Worm (Caenorhabditis elegans) whole organism, L4 larva: ENCODE data around the gene C27A7.6.
"Not testable (repeated sequence)": the region's sequence is repeated elsewhere in the genome, so short reads cannot be mapped to it uniquely, and the experiment has no call there.

Source experiments
- D1046.2 ChIP-seq: fragments of 200-800 bp; sonication (Bioruptor generic); IDR thresholded peaks from 2 replicates; pipeline ENCODE4 v1.3.6; 2022; ENCODE audit warnings: missing genetic modification characterization, missing compliant biosample characterization
- F26F4.8 ChIP-seq: fragments of 200-800 bp; sonication (Bioruptor generic); conservative IDR thresholded peaks from 2 replicates; pipeline ENCODE4 v1.3.6; 2022; ENCODE audit warnings: missing genetic modification characterization, missing compliant biosample characterization
- R02D3.7 ChIP-seq: fragments of 150-350 bp; sonication (generic microtip); optimal IDR thresholded peaks from 3 replicates; lab custom pipeline; 2014; ENCODE audit warnings: missing biosample characterization, missing genetic modification characterization
- Y75B8A.6 ChIP-seq: fragments of 200-800 bp; sonication (Bioruptor generic); IDR thresholded peaks from 2 replicates; pipeline ENCODE4 v1.3.6; 2022; ENCODE audit warnings: missing genetic modification reagents, missing genetic modification characterization, missing compliant biosample characterization
- ama-1 ChIP-seq: fragments of 150-350 bp; optimal IDR thresholded peaks from 2 replicates; lab custom pipeline; 2014; ENCODE audit warnings: inconsistent platforms, mixed read lengths
- ceh-20 ChIP-seq: fragments of 200-800 bp; sonication (Bioruptor generic); IDR thresholded peaks from 2 replicates; pipeline ENCODE4 v1.3.6; 2022; ENCODE audit warnings: missing genetic modification reagents, missing genetic modification characterization, missing compliant biosample characterization
- ceh-44 ChIP-seq: fragments of 200-800 bp; sonication (Bioruptor generic); IDR thresholded peaks from 2 replicates; pipeline ENCODE4 v1.3.6; 2022; ENCODE audit warnings: missing genetic modification reagents, missing genetic modification characterization, missing compliant biosample characterization
- ceh-62 ChIP-seq: sonication (generic microtip); optimal IDR thresholded peaks from 2 replicates; lab custom pipeline; 2017; ENCODE audit warnings: missing biosample characterization, missing genetic modification characterization
- daf-12 ChIP-seq: fragments of 150-350 bp; optimal IDR thresholded peaks from 2 replicates; lab custom pipeline; 2014; ENCODE audit warnings: missing biosample characterization, missing genetic modification reagents, missing genetic modification characterization
- daf-8 ChIP-seq: fragments of 200-800 bp; sonication (Bioruptor generic); IDR thresholded peaks from 2 replicates; pipeline ENCODE4 v1.3.6; 2022; ENCODE audit warnings: missing genetic modification characterization, missing compliant biosample characterization
- dpl-1 ChIP-seq: fragments of 150-350 bp; optimal IDR thresholded peaks from 2 replicates; lab custom pipeline; 2014; ENCODE audit warnings: missing biosample characterization, missing genetic modification reagents, missing genetic modification characterization
- dve-1 ChIP-seq: sonication (generic microtip); optimal IDR thresholded peaks from 2 replicates; lab custom pipeline; 2017; ENCODE audit warnings: antibody characterized with exemption, mild to moderate bottlenecking, missing genetic modification characterization, missing compliant biosample characterization; ENCODE audit not compliant: insufficient read depth
- egl-27 ChIP-seq: sonication (generic microtip); optimal IDR thresholded peaks from 3 replicates; lab custom pipeline; 2017; ENCODE audit warnings: missing biosample characterization, missing genetic modification reagents, missing genetic modification characterization
- fkh-10 ChIP-seq: fragments of 150-350 bp; optimal IDR thresholded peaks from 2 replicates; lab custom pipeline; 2014; ENCODE audit warnings: missing biosample characterization, missing genetic modification reagents, missing genetic modification characterization
- gei-8 ChIP-seq: fragments of 200-800 bp; sonication (Bioruptor generic); optimal IDR thresholded peaks from 2 replicates; lab custom pipeline; 2018; ENCODE audit warnings: mild to moderate bottlenecking, missing genetic modification characterization, missing compliant biosample characterization
- hif-1 ChIP-seq, 2 experiments: sonication (generic microtip); optimal IDR thresholded peaks; 2 replicates each; lab custom pipeline; 2016 to 2017; ENCODE audit warnings: missing compliant biosample characterization in 2 of 2, missing genetic modification characterization in 2 of 2, missing genetic modification reagents in 2 of 2, missing genotype in 2 of 2, mild to moderate bottlenecking in 1 of 2
- lim-7 ChIP-seq: fragments of 200-800 bp; sonication (Bioruptor generic); IDR thresholded peaks from 2 replicates; pipeline ENCODE4 v1.3.6; 2022; ENCODE audit warnings: missing genetic modification characterization, missing compliant biosample characterization
- lin-1 ChIP-seq: fragments of 200-800 bp; sonication (Bioruptor generic); IDR thresholded peaks from 2 replicates; pipeline ENCODE4 v1.3.6; 2022; ENCODE audit warnings: missing genetic modification reagents, missing genetic modification characterization, missing compliant biosample characterization
- lin-13 ChIP-seq: fragments of 150-350 bp; optimal IDR thresholded peaks from 2 replicates; lab custom pipeline; 2014; ENCODE audit warnings: missing biosample characterization, missing genetic modification reagents, missing genetic modification characterization
- lir-3 ChIP-seq: sonication (generic microtip); optimal IDR thresholded peaks from 2 replicates; lab custom pipeline; 2016; ENCODE audit warnings: mild to moderate bottlenecking, missing genetic modification characterization, missing compliant biosample characterization
- mdl-1 ChIP-seq, 2 experiments: fragments of 150-350 bp in 1 of 2; sonication (generic microtip) in 1 of 2; optimal IDR thresholded peaks; 2 replicates each; lab custom pipeline; 2014 to 2017; ENCODE audit warnings: missing biosample characterization in 2 of 2, missing genetic modification characterization in 2 of 2
- nhr-10 ChIP-seq: fragments of 150-350 bp; optimal IDR thresholded peaks from 2 replicates; lab custom pipeline; 2014; ENCODE audit warnings: missing biosample characterization, missing genetic modification characterization
- nhr-11 ChIP-seq: fragments of 150-350 bp; optimal IDR thresholded peaks from 2 replicates; lab custom pipeline; 2014; ENCODE audit warnings: missing biosample characterization, missing genetic modification characterization
- nhr-25 ChIP-seq: sonication (generic microtip); optimal IDR thresholded peaks from 2 replicates; lab custom pipeline; 2017; ENCODE audit warnings: missing genetic modification characterization, mild to moderate bottlenecking, missing compliant biosample characterization, antibody characterized with exemption, moderate library complexity, borderline replicate concordance; ENCODE audit not compliant: insufficient read depth
- nhr-28 ChIP-seq: fragments of 150-350 bp; optimal IDR thresholded peaks from 2 replicates; lab custom pipeline; 2014; ENCODE audit warnings: missing biosample characterization, missing genetic modification characterization
- nhr-42 ChIP-seq: fragments of 200-800 bp; sonication (Bioruptor generic); IDR thresholded peaks from 2 replicates; pipeline ENCODE4 v1.3.6; 2022; ENCODE audit warnings: missing genetic modification characterization, missing compliant biosample characterization
- nhr-76 ChIP-seq: fragments of 150-350 bp; optimal IDR thresholded peaks from 2 replicates; lab custom pipeline; 2014; ENCODE audit warnings: missing biosample characterization, missing genetic modification characterization
- saeg-2 ChIP-seq: fragments of 200-800 bp; sonication (Bioruptor generic); IDR thresholded peaks from 2 replicates; pipeline ENCODE4 v1.3.6; 2022; ENCODE audit warnings: missing genetic modification reagents, missing genetic modification characterization, missing compliant biosample characterization
- set-16 ChIP-seq: fragments of 200-800 bp; sonication (Bioruptor generic); IDR thresholded peaks from 2 replicates; pipeline ENCODE4 v1.3.6; 2022; ENCODE audit warnings: missing genetic modification reagents, missing genetic modification characterization, missing compliant biosample characterization
- skn-1 ChIP-seq: fragments of 150-350 bp; optimal IDR thresholded peaks from 2 replicates; lab custom pipeline; 2014; ENCODE audit warnings: missing biosample characterization, missing genetic modification characterization
- spr-1 ChIP-seq: sonication (generic microtip); optimal IDR thresholded peaks from 2 replicates; lab custom pipeline; 2016; ENCODE audit warnings: mild to moderate bottlenecking, missing genetic modification characterization, missing compliant biosample characterization
- unc-62 ChIP-seq, 3 experiments: fragments of 150-350 bp in 1 of 3; sonication (generic microtip); optimal IDR thresholded peaks in 2 of 3; peaks in 1 of 3; 1 replicate in 1 of 3; 2 replicates in 2 of 3; lab custom pipeline; 2014 to 2017; ENCODE audit warnings: missing biosample characterization in 3 of 3, missing genetic modification characterization in 3 of 3, missing genetic modification reagents in 3 of 3, missing genotype in 1 of 3
- ztf-7 ChIP-seq: fragments of 150-350 bp; optimal IDR thresholded peaks from 2 replicates; lab custom pipeline; 2014; ENCODE audit warnings: missing biosample characterization, missing genetic modification characterization

C27A7.6 gene

ce11 chrV:12130688-12131087 is at the start of gene C27A7.6:
TSS of gene C27A7.6 (minus strand) at chrV:12130788.
- not testable (repeated sequence) for TF ChIP-seq saeg-2 (GFP tag; lab: Robert Waterston, UW); F26F4.8 (GFP tag; lab: Robert Waterston, UW); ceh-62 (tag; lab: Kevin White, UChicago)

ce11 chrV:12179338-12179737 is 48.8 kb upstream of the C27A7.6 start, which contains the start of gene clec-224:
TSS of gene clec-224 (minus strand) at chrV:12179438.
- no peak for TF ChIP-seq ceh-62 (tag; lab: Kevin White, UChicago)
- no peak for TF ChIP-seq skn-1 (tag; lab: Kevin White, UChicago)
- peak in 1 of 2 experiments; percentile 47 for TF ChIP-seq unc-62 (GFP tag; optimal IDR thresholded peaks at IDR 0.05 in 1 of 2; lab: Kevin White, UChicago)
- TF ChIP-seq unc-62 (tag; optimal IDR thresholded peaks at IDR 0.05; lab: Kevin White, UChicago): no peak
- TF ChIP-seq R02D3.7 (tag; lab: Kevin White, UChicago): no peak
- TF ChIP-seq daf-8 (GFP tag; lab: Robert Waterston, UW): no peak
- TF ChIP-seq nhr-76 (tag; lab: Kevin White, UChicago): no peak
- TF ChIP-seq ceh-20: no peak

ce11 chrV:12170114-12170513 is 39.5 kb upstream of the C27A7.6 start, which contains the start of gene ZK863.1:
TSS of gene ZK863.1 (minus strand) at chrV:12170214.
- TF ChIP-seq lir-3 (tag; lab: Kevin White, UChicago) (no peak), hif-1 (tag; optimal IDR thresholded peaks at IDR 0.05; lab: Kevin White, UChicago) (no peak), gei-8 (GFP tag; lab: Kevin White, UChicago) (no peak), ceh-44 (no peak), dve-1 (tag; lab: Kevin White, UChicago) (no peak), ama-1 (lab: Kevin White, UChicago) (no peak), lim-7 (GFP tag; lab: Robert Waterston, UW) (no peak), spr-1 (no peak), dpl-1 (no peak), nhr-25 (tag; lab: Kevin White, UChicago) (no peak), lin-13 (GFP tag; lab: Kevin White, UChicago) (no peak), D1046.2 (GFP tag; lab: Robert Waterston, UW) (no peak), egl-27 (tag; lab: Kevin White, UChicago) (no peak), daf-12 (tag; lab: Kevin White, UChicago) (no peak), nhr-10 (no peak)
- TF ChIP-seq, all 104 proteins: peak for 0

- no peak for TF ChIP-seq nhr-28 (tag; lab: Kevin White, UChicago)
- TF ChIP-seq mdl-1 (tag; optimal IDR thresholded peaks at IDR 0.05; lab: Kevin White, UChicago): peak in 1 of 2 experiments; percentile 16
Measured at ce11 chrV:12167653-12168052, 37.1 kb upstream of the C27A7.6 start, which contains the start of gene col-37. TSS of gene col-37 (minus strand) at chrV:12167753.

ce11 chrV:12167031-12167430 is 36.4 kb upstream of the C27A7.6 start:
- TF ChIP-seq ama-1 (lab: Kevin White, UChicago) (no peak), set-16 (GFP tag; lab: Robert Waterston, UW) (peak; percentile 97)

- no peak for TF ChIP-seq R02D3.7 (tag; lab: Kevin White, UChicago)
- TF ChIP-seq fkh-10 (GFP tag; lab: Kevin White, UChicago): no peak
- TF ChIP-seq lin-1: no peak
- no peak for TF ChIP-seq nhr-11 (tag; lab: Kevin White, UChicago)
- TF ChIP-seq Y75B8A.6 (GFP tag; lab: Robert Waterston, UW): no peak
- no peak for TF ChIP-seq ztf-7
- no peak for TF ChIP-seq lim-7 (GFP tag; lab: Robert Waterston, UW)
- no peak for TF ChIP-seq nhr-42
Measured at ce11 chrV:12162906-12163305, 32.3 kb upstream of the C27A7.6 start, which contains the start of gene srj-4. TSS of gene srj-4 (plus strand) at chrV:12163206.
